Worm (Caenorhabditis elegans): ENCODE results near the gene ugt-37.

ce11 chrV:7129460-7129859 lies 15.7 kb downstream of the ugt-37 start, which contains the start of gene T01C4.8:
- TF ChIP-seq egl-27 (tag; optimal IDR thresholded peaks at IDR 0.05) (no peak), mab-9 (GFP tag; IDR thresholded peaks at IDR 0.05) (no peak), sptf-1 (tag; optimal IDR thresholded peaks at IDR 0.05) (no peak), snpc-4 (tag; optimal IDR thresholded peaks at IDR 0.05) (no peak), lin-13 (GFP tag; optimal IDR thresholded peaks at IDR 0.05) (no peak), zag-1 (tag; optimal IDR thresholded peaks at IDR 0.05) (no peak), F16B12.6 (tag; optimal IDR thresholded peaks at IDR 0.05) (no peak), tbx-2 (tag; optimal IDR thresholded peaks at IDR 0.05) (no peak)

Measured in whole organism, L1 larva.